Worm (Caenorhabditis elegans) whole organism, L4/young adult: ENCODE data around the gene K12H6.8.

ENCODE experiments used
- W03F9.2 ChIP-seq: fragments of 150-350 bp; optimal IDR thresholded peaks from 2 replicates; lab custom pipeline; 2014; ENCODE audit warnings: missing biosample characterization, missing genetic modification characterization
- dao-5 ChIP-seq: sonication (generic microtip); optimal IDR thresholded peaks from 2 replicates; lab custom pipeline; 2016; ENCODE audit warnings: missing genotype, missing genetic modification characterization, moderate library complexity, missing compliant biosample characterization
- him-1 ChIP-seq: sonication (generic microtip); optimal IDR thresholded peaks from 2 replicates; lab custom pipeline; 2016; ENCODE audit warnings: missing genotype, missing genetic modification reagents, missing genetic modification characterization, missing compliant biosample characterization

Gene K12H6.8

DNA sequence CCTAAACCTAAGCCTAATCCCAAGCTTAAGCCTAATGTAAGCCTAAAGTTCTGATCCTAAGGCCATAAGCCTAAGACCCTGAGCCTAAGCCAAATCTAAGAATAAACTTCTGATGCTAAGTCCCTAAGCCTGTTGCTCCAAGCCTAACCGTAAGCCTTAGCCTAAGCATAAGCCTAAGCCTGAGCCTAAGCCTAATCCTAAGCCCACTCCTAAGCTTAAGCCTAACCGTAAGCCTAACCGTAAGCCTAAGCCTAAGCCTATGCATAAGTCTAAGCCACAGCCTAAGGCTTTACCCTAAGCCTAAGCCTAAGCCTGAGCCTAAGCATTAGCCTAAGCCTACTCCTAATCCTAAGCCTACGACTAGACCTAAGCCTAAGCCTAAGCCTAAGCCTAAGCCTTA, 31.6 kb downstream of the K12H6.8 start:
- TF ChIP-seq dao-5 (tag; lab: Kevin White, UChicago): no peak
- TF ChIP-seq him-1 (tag; lab: Kevin White, UChicago): no peak
- no peak for TF ChIP-seq W03F9.2 (tag; lab: Kevin White, UChicago)

DNA sequence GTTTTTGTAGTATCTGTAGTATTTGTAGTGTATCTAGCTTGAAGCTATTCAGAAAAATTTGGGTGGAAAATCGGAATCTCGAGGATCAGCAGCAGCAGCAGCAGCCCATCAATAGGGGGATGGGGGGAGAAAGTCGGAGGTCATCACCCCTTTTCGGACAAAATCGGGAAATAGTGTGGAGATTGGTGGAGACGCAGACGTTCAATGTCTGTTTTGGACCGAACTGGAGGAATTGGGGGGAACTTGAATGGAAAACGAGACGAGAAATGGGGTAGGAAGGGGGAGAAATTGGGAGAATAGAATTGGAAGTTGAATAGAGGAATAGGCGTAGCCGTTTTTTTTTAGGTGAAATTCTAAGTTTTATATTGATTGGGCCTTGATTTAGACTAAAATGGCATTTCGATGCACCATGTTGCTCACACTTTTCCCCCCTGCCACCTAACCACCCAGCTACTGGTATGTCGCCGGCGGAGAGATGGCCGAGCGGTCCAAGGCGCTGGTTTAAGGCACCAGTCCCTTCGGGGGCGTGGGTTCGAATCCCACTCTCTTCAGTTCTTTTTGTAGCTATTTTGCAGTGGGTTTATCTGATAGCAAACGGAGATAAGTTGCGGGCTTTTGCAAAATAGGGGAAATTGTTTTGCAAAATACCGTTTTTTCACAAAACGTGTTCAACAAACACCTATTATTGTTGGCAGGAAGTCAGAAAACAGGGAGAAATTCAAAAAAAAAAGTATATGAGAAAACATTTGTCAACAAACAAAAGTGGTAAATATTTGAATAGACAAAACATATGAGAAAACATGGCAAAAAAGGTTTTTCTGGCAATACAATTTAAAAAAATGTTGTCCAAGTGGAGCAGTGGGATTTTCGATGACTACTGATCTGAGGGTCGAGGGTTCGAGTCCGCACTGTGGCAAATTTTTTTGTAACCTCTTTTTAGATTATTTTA, 32.5 kb downstream of the K12H6.8 start:
- TF ChIP-seq dao-5 (tag; lab: Kevin White, UChicago): peak; percentile 26
- TF ChIP-seq him-1 (tag; lab: Kevin White, UChicago): no peak

DNA sequence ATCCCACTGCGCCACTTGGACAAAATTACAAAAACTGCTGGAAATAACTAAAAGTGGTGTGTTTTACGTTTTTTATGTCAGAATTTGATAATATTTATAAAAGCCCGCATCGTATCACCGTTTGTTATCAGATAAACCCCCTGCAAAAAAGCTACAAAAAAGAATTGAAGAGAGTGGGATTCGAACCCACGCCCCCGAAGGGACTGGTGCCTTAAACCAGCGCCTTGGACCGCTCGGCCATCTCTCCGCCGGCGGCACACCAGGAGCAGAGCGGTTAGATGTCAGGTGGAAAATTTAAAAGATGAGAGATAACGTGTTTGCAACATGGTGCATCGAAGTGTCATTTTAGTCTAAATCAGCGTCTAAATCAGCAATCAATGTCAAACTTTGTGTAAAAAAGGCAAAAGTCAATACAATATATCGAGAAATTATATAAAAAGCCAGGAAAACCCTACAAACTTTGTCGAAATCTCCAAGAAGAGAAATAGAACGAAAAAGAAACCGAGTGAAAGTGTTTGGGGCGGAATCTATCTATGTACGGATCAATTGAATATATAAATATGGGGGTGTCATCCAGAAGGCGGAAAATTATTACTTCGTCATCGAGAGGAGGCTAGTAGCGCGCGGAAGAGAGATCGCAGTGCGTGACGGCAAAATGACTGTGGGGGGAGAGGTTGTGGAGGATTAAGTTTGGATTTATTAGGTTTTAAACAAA, 33.8 kb downstream of the K12H6.8 start:
- TF ChIP-seq him-1 (tag; lab: Kevin White, UChicago) (no peak), dao-5 (tag; lab: Kevin White, UChicago) (peak; percentile 6)

DNA sequence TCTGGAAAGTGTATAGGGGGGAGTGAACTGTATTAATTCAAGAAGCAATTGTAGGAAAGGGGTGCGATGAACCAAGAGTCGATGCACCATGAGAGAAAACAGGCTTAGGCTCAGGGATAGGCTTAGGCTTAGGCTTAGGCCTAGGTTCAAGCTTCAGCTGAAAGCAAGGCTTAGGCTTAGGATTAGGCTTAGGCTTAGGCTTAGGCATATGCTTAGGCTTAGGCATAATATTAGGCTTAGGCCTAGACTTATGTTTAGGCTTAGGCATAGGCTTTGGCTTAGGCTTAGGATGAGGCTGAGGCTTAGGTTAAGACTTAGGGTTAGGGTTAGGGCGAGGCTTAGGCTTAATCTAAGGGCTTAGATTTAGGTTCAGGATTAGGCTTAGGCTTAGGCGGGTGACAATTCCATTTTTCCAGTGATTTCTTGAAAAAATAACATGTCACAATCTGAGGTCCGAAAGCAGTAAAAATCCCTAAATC, 34.9 kb downstream of the K12H6.8 start:
- TF ChIP-seq W03F9.2 (tag; lab: Kevin White, UChicago): no peak
- no peak for TF ChIP-seq dao-5 (tag; lab: Kevin White, UChicago)
- TF ChIP-seq him-1 (tag; lab: Kevin White, UChicago): no peak

DNA sequence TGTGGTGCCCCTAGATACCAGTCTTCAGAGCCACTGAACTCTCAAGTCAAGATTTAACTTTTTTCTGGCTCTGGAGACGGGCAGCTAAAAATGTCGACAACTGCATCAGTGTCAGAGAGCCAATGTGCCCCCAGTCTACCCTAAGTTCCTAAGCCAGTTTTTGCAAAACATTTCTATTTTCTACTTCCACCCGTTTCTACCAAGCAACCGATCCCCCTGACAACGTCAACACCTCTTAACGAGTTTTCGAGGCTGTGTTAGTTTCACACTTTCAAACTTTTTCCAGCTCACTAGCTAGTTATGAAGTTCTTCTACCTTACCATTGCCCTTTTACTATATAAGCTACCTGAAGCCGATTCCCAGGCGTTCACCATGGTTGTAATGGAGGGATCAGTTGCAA, 36.5 kb downstream of the K12H6.8 start, which contains the start of gene Y110A2AL.5:
TSS of gene Y110A2AL.5 (plus strand) at position 301 of the 400 bp plus-strand sequence.
- TF ChIP-seq W03F9.2 (tag; lab: Kevin White, UChicago): no peak
- no peak for TF ChIP-seq dao-5 (tag; lab: Kevin White, UChicago)
- TF ChIP-seq him-1 (tag; lab: Kevin White, UChicago): no peak

DNA sequence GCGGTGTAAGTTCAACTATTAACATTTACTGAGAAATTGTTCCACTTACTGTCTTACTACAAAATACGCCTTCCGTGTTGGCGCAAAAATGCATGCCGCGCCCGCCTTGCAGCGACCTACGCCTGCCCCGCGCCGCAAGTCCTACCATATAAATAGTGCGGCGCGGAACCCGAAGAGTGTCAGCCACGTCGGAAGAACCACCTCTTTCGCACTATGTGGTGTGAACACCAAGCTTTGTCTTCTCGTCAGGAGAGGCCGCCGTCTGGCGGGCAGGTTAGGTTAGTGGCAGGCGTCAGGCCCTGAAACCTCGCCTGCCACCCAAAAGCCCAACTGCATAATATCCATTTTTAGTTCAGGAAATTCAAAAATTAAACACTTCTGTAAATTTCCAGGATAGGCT, 37.7 kb downstream of the K12H6.8 start:
- TF ChIP-seq him-1 (tag; lab: Kevin White, UChicago): no peak
- no peak for TF ChIP-seq W03F9.2 (tag; lab: Kevin White, UChicago)
- no peak for TF ChIP-seq dao-5 (tag; lab: Kevin White, UChicago)

DNA sequence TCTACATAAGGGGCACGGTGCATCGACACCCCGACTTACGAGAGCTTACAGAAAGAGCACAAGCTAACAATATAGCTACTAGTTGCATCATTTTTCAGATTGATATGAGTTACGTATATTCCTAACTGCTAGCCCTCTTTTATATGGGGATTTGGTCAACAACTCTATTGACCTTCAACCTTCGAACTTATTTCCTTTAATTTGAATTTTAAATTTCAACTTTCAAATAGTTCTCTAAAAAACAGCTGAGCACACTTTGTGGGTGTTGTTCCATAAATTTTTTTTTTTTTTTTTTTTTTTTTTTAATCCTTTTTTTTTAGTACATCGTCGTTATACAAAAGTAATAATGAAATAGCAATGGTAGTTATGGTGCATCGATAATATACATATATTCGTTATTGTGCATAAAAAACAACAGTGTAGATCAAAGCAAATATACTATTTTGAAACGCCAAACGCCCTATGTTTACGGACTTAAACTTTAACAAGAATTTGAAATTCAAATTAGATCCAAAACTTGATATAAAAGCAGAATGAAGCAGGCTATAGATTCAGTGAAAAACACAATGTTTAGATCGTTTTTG, 38.9 kb downstream of the K12H6.8 start, which contains the start of the genes Y110A2AL.9 and Y110A2AL.3:
TSS of gene Y110A2AL.9 (minus strand) at position 101 of the 584 bp plus-strand sequence.
TSS of gene Y110A2AL.3 (plus strand) at position 534 of the 584 bp plus-strand sequence.
- no peak for TF ChIP-seq dao-5 (tag; lab: Kevin White, UChicago)
- no peak for TF ChIP-seq him-1 (tag; lab: Kevin White, UChicago)
- TF ChIP-seq W03F9.2 (tag; lab: Kevin White, UChicago): no peak

ce11 chrII:2867701-2868100, 40.0 kb downstream of the K12H6.8 start, which contains the start of gene Y110A2AL.2:
TSS of gene Y110A2AL.2 (plus strand) at chrII:2868001.
- TF ChIP-seq him-1 (tag; lab: Kevin White, UChicago): no peak
- TF ChIP-seq W03F9.2 (tag; lab: Kevin White, UChicago): no peak
- no peak for TF ChIP-seq dao-5 (tag; lab: Kevin White, UChicago)

ce11 chrII:2871816-2872215, 44.1 kb downstream of the K12H6.8 start, which contains the start of gene Y110A2AL.10:
TSS of gene Y110A2AL.10 (minus strand) at chrII:2871916.
- TF ChIP-seq him-1 (tag; lab: Kevin White, UChicago) (no peak), W03F9.2 (tag; lab: Kevin White, UChicago) (no peak), dao-5 (tag; lab: Kevin White, UChicago) (no peak)

ce11 chrII:2874801-2875200, 47.1 kb downstream of the K12H6.8 start, which contains the start of gene Y110A2AL.1:
TSS of gene Y110A2AL.1 (plus strand) at chrII:2875101.
- TF ChIP-seq W03F9.2 (tag; lab: Kevin White, UChicago) (no peak), dao-5 (tag; lab: Kevin White, UChicago) (no peak), him-1 (tag; lab: Kevin White, UChicago) (no peak)
